Worm (Caenorhabditis elegans) whole organism, L4 larva: ENCODE measurements around the gene his-8.

Experiments
- F10B5.3 ChIP-seq: sonication (generic microtip); optimal IDR thresholded peaks from 2 replicates; lab custom pipeline; 2016; ENCODE audit warnings: mild to moderate bottlenecking, missing genetic modification characterization, missing compliant biosample characterization
- F26F4.8 ChIP-seq: fragments of 200-800 bp; sonication (Bioruptor generic); conservative IDR thresholded peaks from 2 replicates; pipeline ENCODE4 v1.3.6; 2022; ENCODE audit warnings: missing genetic modification characterization, missing compliant biosample characterization
- R02D3.7 ChIP-seq: fragments of 150-350 bp; sonication (generic microtip); optimal IDR thresholded peaks from 3 replicates; lab custom pipeline; 2014; ENCODE audit warnings: missing biosample characterization, missing genetic modification characterization
- Y105C5A.15 ChIP-seq: fragments of 200-800 bp; sonication (Bioruptor generic); IDR thresholded peaks from 2 replicates; pipeline ENCODE4 v1.3.6; 2022; ENCODE audit warnings: missing genetic modification characterization, missing compliant biosample characterization
- Y48G9A.11 ChIP-seq: fragments of 200-800 bp; sonication (Bioruptor generic); IDR thresholded peaks from 2 replicates; pipeline ENCODE4 v1.3.6; 2022; ENCODE audit warnings: missing genetic modification reagents, missing genetic modification characterization, missing compliant biosample characterization
- aha-1 ChIP-seq: fragments of 150-350 bp; peaks from one replicate; lab custom pipeline; 2014; ENCODE audit warnings: missing biosample characterization, missing genetic modification characterization
- attf-4 ChIP-seq: sonication (generic microtip); optimal IDR thresholded peaks from 3 replicates; lab custom pipeline; 2017; ENCODE audit warnings: missing biosample characterization, missing genetic modification characterization
- ceh-28 ChIP-seq: fragments of 150-350 bp; optimal IDR thresholded peaks from 2 replicates; lab custom pipeline; 2014; ENCODE audit warnings: missing biosample characterization, missing genetic modification reagents, missing genetic modification characterization
- ceh-32 ChIP-seq: sonication (generic microtip); optimal IDR thresholded peaks from 2 replicates; lab custom pipeline; 2016; ENCODE audit warnings: mild to moderate bottlenecking, missing genetic modification characterization, missing compliant biosample characterization; ENCODE audit not compliant: poor library complexity
- ces-1 ChIP-seq: fragments of 150-350 bp; sonication (generic microtip); optimal IDR thresholded peaks from 4 replicates; lab custom pipeline; 2014; ENCODE audit warnings: missing biosample characterization, missing genetic modification reagents, missing genetic modification characterization
- cey-2 ChIP-seq: sonication (generic microtip); optimal IDR thresholded peaks from 3 replicates; lab custom pipeline; 2017; ENCODE audit warnings: missing genetic modification characterization, mild to moderate bottlenecking, missing compliant biosample characterization, antibody characterized with exemption, borderline replicate concordance; ENCODE audit not compliant: insufficient read depth
- daf-12 ChIP-seq: fragments of 150-350 bp; optimal IDR thresholded peaks from 2 replicates; lab custom pipeline; 2014; ENCODE audit warnings: missing biosample characterization, missing genetic modification reagents, missing genetic modification characterization
- dmd-6 ChIP-seq: fragments of 200-800 bp; sonication (Bioruptor generic); IDR thresholded peaks from 2 replicates; pipeline ENCODE4 v1.3.6; 2022; ENCODE audit warnings: missing genetic modification reagents, missing genetic modification characterization, missing compliant biosample characterization
- dmd-9 ChIP-seq: fragments of 200-800 bp; sonication (Bioruptor generic); IDR thresholded peaks from 2 replicates; pipeline ENCODE4 v1.3.6; 2022; ENCODE audit warnings: missing genetic modification reagents, missing genetic modification characterization, missing compliant biosample characterization
- dpl-1 ChIP-seq: fragments of 150-350 bp; optimal IDR thresholded peaks from 2 replicates; lab custom pipeline; 2014; ENCODE audit warnings: missing biosample characterization, missing genetic modification reagents, missing genetic modification characterization
- fkh-10 ChIP-seq: fragments of 150-350 bp; optimal IDR thresholded peaks from 2 replicates; lab custom pipeline; 2014; ENCODE audit warnings: missing biosample characterization, missing genetic modification reagents, missing genetic modification characterization
- hif-1 ChIP-seq, 2 experiments: sonication (generic microtip); optimal IDR thresholded peaks; 2 replicates each; lab custom pipeline; 2016 to 2017; ENCODE audit warnings: missing compliant biosample characterization in 2 of 2, missing genetic modification characterization in 2 of 2, missing genetic modification reagents in 2 of 2, missing genotype in 2 of 2, mild to moderate bottlenecking in 1 of 2
- hlh-30 ChIP-seq: sonication (generic microtip); optimal IDR thresholded peaks from 2 replicates; lab custom pipeline; 2017; ENCODE audit warnings: antibody characterized with exemption, mild to moderate bottlenecking, missing genetic modification characterization, missing compliant biosample characterization; ENCODE audit not compliant: insufficient read depth
- hmg-1.1 ChIP-seq: fragments of 200-800 bp; sonication (Bioruptor generic); IDR thresholded peaks from 2 replicates; pipeline ENCODE4 v1.3.6; 2022; ENCODE audit warnings: missing genetic modification reagents, missing genetic modification characterization, missing compliant biosample characterization
- lin-13 ChIP-seq: fragments of 150-350 bp; optimal IDR thresholded peaks from 2 replicates; lab custom pipeline; 2014; ENCODE audit warnings: missing biosample characterization, missing genetic modification reagents, missing genetic modification characterization
- lin-29 ChIP-seq: fragments of 200-800 bp; sonication (Bioruptor generic); IDR thresholded peaks from 2 replicates; pipeline ENCODE4 v1.3.6; 2022; ENCODE audit warnings: missing genetic modification reagents, missing genetic modification characterization, missing compliant biosample characterization
- lin-38 ChIP-seq: fragments of 200-800 bp; sonication (Bioruptor generic); IDR thresholded peaks from 2 replicates; pipeline ENCODE4 v1.3.6; 2022; ENCODE audit warnings: missing genetic modification reagents, missing genetic modification characterization, missing compliant biosample characterization
- lir-3 ChIP-seq: sonication (generic microtip); optimal IDR thresholded peaks from 2 replicates; lab custom pipeline; 2016; ENCODE audit warnings: mild to moderate bottlenecking, missing genetic modification characterization, missing compliant biosample characterization
- mdl-1 ChIP-seq, 2 experiments: fragments of 150-350 bp in 1 of 2; sonication (generic microtip) in 1 of 2; optimal IDR thresholded peaks; 2 replicates each; lab custom pipeline; 2014 to 2017; ENCODE audit warnings: missing biosample characterization in 2 of 2, missing genetic modification characterization in 2 of 2
- mes-2 ChIP-seq: sonication (generic microtip); optimal IDR thresholded peaks from 2 replicates; lab custom pipeline; 2016; ENCODE audit warnings: missing genotype, mild to moderate bottlenecking, missing genetic modification characterization, missing compliant biosample characterization; ENCODE audit not compliant: poor library complexity, severe bottlenecking
- mxl-2 ChIP-seq: fragments of 200-800 bp; sonication (Bioruptor generic); conservative IDR thresholded peaks from 2 replicates; pipeline ENCODE4 v1.3.6; 2022; ENCODE audit warnings: missing genetic modification reagents, missing genetic modification characterization, missing compliant biosample characterization
- nhr-10 ChIP-seq: fragments of 150-350 bp; optimal IDR thresholded peaks from 2 replicates; lab custom pipeline; 2014; ENCODE audit warnings: missing biosample characterization, missing genetic modification characterization
- nhr-11 ChIP-seq: fragments of 150-350 bp; optimal IDR thresholded peaks from 2 replicates; lab custom pipeline; 2014; ENCODE audit warnings: missing biosample characterization, missing genetic modification characterization
- nhr-237 ChIP-seq: sonication (generic microtip); optimal IDR thresholded peaks from 2 replicates; lab custom pipeline; 2017; ENCODE audit warnings: missing biosample characterization, missing genetic modification characterization
- nhr-28 ChIP-seq: fragments of 150-350 bp; optimal IDR thresholded peaks from 2 replicates; lab custom pipeline; 2014; ENCODE audit warnings: missing biosample characterization, missing genetic modification characterization
- nhr-42 ChIP-seq: fragments of 200-800 bp; sonication (Bioruptor generic); IDR thresholded peaks from 2 replicates; pipeline ENCODE4 v1.3.6; 2022; ENCODE audit warnings: missing genetic modification characterization, missing compliant biosample characterization
- nhr-6 ChIP-seq: fragments of 150-350 bp; optimal IDR thresholded peaks from 2 replicates; lab custom pipeline; 2014; ENCODE audit warnings: missing biosample characterization, missing genetic modification characterization
- nhr-76 ChIP-seq: fragments of 150-350 bp; optimal IDR thresholded peaks from 2 replicates; lab custom pipeline; 2014; ENCODE audit warnings: missing biosample characterization, missing genetic modification characterization
- php-3 ChIP-seq: fragments of 200-800 bp; sonication (Bioruptor generic); IDR thresholded peaks from 2 replicates; pipeline ENCODE4 v1.3.6; 2022; ENCODE audit warnings: missing genetic modification reagents, missing genetic modification characterization, missing compliant biosample characterization
- rbr-2 ChIP-seq: sonication (generic microtip); optimal IDR thresholded peaks from 2 replicates; lab custom pipeline; 2016; ENCODE audit warnings: missing genotype, missing genetic modification characterization, missing compliant biosample characterization
- sdz-12 ChIP-seq: fragments of 200-800 bp; sonication (Bioruptor generic); optimal IDR thresholded peaks from 2 replicates; lab custom pipeline; 2018; ENCODE audit warnings: mild to moderate bottlenecking, missing genetic modification characterization, missing compliant biosample characterization
- skn-1 ChIP-seq: fragments of 150-350 bp; optimal IDR thresholded peaks from 2 replicates; lab custom pipeline; 2014; ENCODE audit warnings: missing biosample characterization, missing genetic modification characterization
- snpc-4 ChIP-seq: fragments of 150-350 bp; optimal IDR thresholded peaks from 2 replicates; lab custom pipeline; 2014; ENCODE audit warnings: missing biosample characterization, missing genetic modification characterization
- unc-39 ChIP-seq: sonication (generic microtip); optimal IDR thresholded peaks from 2 replicates; lab custom pipeline; 2017; ENCODE audit warnings: missing biosample characterization, missing genetic modification characterization
- unc-62 ChIP-seq, 3 experiments: fragments of 150-350 bp in 1 of 3; sonication (generic microtip); optimal IDR thresholded peaks in 2 of 3; peaks in 1 of 3; 1 replicate in 1 of 3; 2 replicates in 2 of 3; lab custom pipeline; 2014 to 2017; ENCODE audit warnings: missing biosample characterization in 3 of 3, missing genetic modification characterization in 3 of 3, missing genetic modification reagents in 3 of 3, missing genotype in 1 of 3

his-8 gene

DNA sequence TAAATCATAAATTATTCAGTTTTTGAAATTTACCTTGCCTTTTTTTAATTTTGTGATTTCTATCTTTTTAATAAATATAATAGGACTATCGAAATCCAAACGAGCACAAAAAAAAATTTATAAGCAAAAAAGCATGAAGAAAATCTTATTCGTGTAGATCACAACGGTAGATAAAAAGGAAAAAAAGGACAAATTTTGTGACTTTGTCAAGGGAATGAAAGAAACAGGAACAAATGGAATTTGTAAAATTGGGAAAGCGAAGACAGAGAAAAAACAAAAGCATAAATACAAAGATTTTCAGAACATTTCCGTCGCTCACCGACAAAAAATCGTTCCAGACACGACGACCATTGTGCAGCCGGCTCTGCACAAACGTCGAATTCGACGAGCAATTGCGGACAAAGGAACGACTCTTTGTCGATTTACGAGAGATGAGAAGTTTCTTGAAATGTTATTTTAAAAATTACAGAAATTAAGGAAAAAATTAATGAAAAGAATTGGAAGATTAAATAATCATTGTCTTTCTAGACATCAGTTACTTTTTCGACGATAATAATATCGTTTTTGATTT is 14.0 kb downstream of the his-8 start, which contains the start of gene F45F2.10:
Gene F45F2.10 (minus strand): TSS at position 51 of the 571 bp plus-strand sequence.
- TF ChIP-seq lin-29 (GFP tag; lab: Robert Waterston, UW) (no peak), nhr-76 (no peak), dpl-1 (peak; percentile 26), aha-1 (tag; lab: Kevin White, UChicago) (no peak), dmd-9 (GFP tag; lab: Robert Waterston, UW) (no peak), mxl-2 (GFP tag; lab: Robert Waterston, UW) (no peak), mes-2 (tag; lab: Kevin White, UChicago) (peak; percentile 45), R02D3.7 (tag; lab: Kevin White, UChicago) (peak; percentile 41)

DNA sequence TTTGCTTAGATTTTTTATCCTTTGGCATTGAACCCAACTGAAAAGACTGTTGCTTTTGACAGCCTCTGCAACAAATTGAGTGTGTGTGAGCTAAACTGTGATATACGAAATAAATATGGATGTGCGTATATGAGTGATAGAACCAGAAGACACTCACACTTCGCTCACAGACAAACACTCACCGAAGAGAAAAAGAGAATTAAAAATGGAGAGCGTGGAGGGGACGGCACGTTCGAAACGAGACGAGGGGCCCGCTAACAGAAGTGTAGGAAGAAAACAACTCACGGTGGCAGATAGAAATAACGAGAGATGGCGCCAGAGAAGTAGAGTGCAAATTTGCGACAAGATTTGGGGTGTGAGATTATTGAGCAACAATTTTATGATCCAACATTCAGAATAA is 14.6 kb downstream of the his-8 start:
- TF ChIP-seq mes-2 (tag; lab: Kevin White, UChicago) (peak; percentile 39), rbr-2 (peak; percentile 59), unc-62 (GFP tag; optimal IDR thresholded peaks at IDR 0.05 in 1 of 2; lab: Kevin White, UChicago) (peak in 1 of 2 experiments; percentile 97), unc-62 (tag; optimal IDR thresholded peaks at IDR 0.05; lab: Kevin White, UChicago) (no peak), lin-38 (no peak), Y48G9A.11 (no peak), nhr-42 (no peak), nhr-28 (tag; lab: Kevin White, UChicago) (peak; percentile 11), mdl-1 (tag; optimal IDR thresholded peaks at IDR 0.05; lab: Kevin White, UChicago) (peak in 1 of 2 experiments; percentile 53), nhr-6 (tag; lab: Kevin White, UChicago) (no peak), dmd-6 (GFP tag; lab: Robert Waterston, UW) (0 out of 2 replicates have a peak, but pooled peaks have one; percentile 14), ceh-32 (tag; lab: Kevin White, UChicago) (no peak), hmg-1.1 (peak; percentile 49; the same call in 1 of the 2 replicates), sdz-12 (GFP tag; lab: Kevin White, UChicago) (no peak), aha-1 (tag; lab: Kevin White, UChicago) (peak; percentile 93), ceh-28 (tag; lab: Kevin White, UChicago) (no peak), nhr-11 (tag; lab: Kevin White, UChicago) (peak; percentile 44), dpl-1 (peak; percentile 18)
- TF ChIP-seq, all 104 proteins: peak for 10

- no peak for TF ChIP-seq Y105C5A.15 (GFP tag; lab: Robert Waterston, UW)
- peak in 1 of 2 experiments; percentile 82 for TF ChIP-seq unc-62 (GFP tag; optimal IDR thresholded peaks at IDR 0.05 in 1 of 2; lab: Kevin White, UChicago)
- TF ChIP-seq unc-62 (tag; optimal IDR thresholded peaks at IDR 0.05; lab: Kevin White, UChicago): no peak
- no peak for TF ChIP-seq lin-13 (GFP tag; lab: Kevin White, UChicago)
Observed at ce11 chrV:8517711-8518110, 15.2 kb downstream of the his-8 start.

- peak; percentile 96 for TF ChIP-seq aha-1 (tag; lab: Kevin White, UChicago)
- TF ChIP-seq hif-1 (tag; optimal IDR thresholded peaks at IDR 0.05; lab: Kevin White, UChicago): no peak
Observed at ce11 chrV:8516426-8516825, 16.5 kb downstream of the his-8 start.

DNA sequence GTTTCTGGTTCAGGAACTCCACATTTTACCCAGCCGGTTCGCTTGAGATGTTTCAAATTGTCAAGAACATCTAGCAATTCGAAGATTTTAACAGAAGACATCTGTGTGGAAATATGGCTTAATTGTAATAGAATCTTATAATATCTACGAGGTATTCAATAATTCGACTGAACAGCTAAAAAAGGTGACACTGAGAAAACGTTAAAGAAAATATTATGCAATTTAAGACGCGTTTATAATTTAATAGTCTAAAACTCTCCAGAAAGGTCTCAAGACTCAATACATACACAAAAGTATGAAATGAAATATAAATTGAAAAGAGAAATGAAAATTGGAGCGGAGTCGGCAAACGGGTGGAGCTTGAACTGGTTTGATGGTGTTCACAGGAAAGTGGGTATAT is 19.5 kb downstream of the his-8 start, which contains the start of gene F45F2.9:
Gene F45F2.9 (minus strand): TSS at position 101 of the 400 bp plus-strand sequence.
- TF ChIP-seq F26F4.8 (GFP tag; lab: Robert Waterston, UW) (no peak), Y105C5A.15 (GFP tag; lab: Robert Waterston, UW) (no peak), ces-1 (GFP tag; lab: Kevin White, UChicago) (no peak), nhr-10 (tag; lab: Kevin White, UChicago) (no peak), lir-3 (tag; lab: Kevin White, UChicago) (no peak), skn-1 (tag; lab: Kevin White, UChicago) (no peak), F10B5.3 (tag; lab: Kevin White, UChicago) (no peak), mdl-1 (tag; optimal IDR thresholded peaks at IDR 0.05; lab: Kevin White, UChicago) (no peak), hlh-30 (no peak), unc-39 (tag; lab: Kevin White, UChicago) (no peak), sdz-12 (GFP tag; lab: Kevin White, UChicago) (no peak), fkh-10 (GFP tag; lab: Kevin White, UChicago) (no peak), dmd-6 (GFP tag; lab: Robert Waterston, UW) (no peak), php-3 (no peak), nhr-28 (tag; lab: Kevin White, UChicago) (no peak), snpc-4 (no peak), nhr-237 (tag; lab: Kevin White, UChicago) (no peak), daf-12 (tag; lab: Kevin White, UChicago) (no peak), cey-2 (no peak), attf-4 (tag; lab: Kevin White, UChicago) (no peak)
- TF ChIP-seq, all 104 proteins: peak for 0
